Worm (Caenorhabditis elegans) whole organism, L1 larva: ENCODE data around the gene T12A2.21.

ENCODE experiments used
- lin-39 ChIP-seq: fragments of 150-350 bp; optimal IDR thresholded peaks from 2 replicates; lab custom pipeline; 2014; ENCODE audit warnings: missing biosample characterization, missing genetic modification reagents, missing genetic modification characterization
- nhr-28 ChIP-seq: fragments of 150-350 bp; optimal IDR thresholded peaks from 2 replicates; lab custom pipeline; 2014; ENCODE audit warnings: missing biosample characterization, missing genetic modification characterization
- sup-37 ChIP-seq: fragments of 200-800 bp; sonication (Bioruptor generic); optimal IDR thresholded peaks from 2 replicates; lab custom pipeline; 2018; ENCODE audit warnings: mild to moderate bottlenecking, missing genetic modification characterization, missing compliant biosample characterization

DNA sequence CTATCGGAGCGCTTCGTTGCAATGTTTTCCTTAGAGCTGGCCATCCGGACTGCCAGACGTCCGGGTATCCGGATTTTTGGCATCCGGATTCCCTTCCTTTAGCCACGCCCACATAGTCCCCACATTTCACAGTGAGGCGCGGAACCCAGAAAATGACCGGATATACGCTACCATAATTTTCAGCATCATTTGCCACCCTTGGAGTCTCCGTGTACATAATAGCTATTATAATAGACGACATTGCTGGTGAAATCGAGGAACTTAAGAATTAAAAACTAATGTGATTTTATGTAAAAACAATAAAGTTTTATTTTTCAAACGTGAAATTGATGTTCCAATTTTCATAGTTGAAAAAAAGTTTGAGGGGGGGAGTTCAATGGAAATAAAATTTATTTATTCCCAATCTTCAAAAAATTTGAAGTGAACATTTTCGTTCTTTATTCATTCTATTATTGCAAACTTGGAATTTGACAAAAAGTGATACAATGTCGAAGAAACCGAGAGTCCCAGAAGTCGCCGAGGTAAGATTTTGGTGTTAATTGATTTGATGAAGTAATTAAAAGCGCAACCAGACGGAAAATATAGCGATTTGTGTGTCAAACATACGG is 26.2 kb downstream of the T12A2.21 start:
- TF ChIP-seq nhr-28, result no peak
- no peak for TF ChIP-seq sup-37 (GFP tag; lab: Kevin White, UChicago)
- no peak for TF ChIP-seq lin-39 (tag; lab: Kevin White, UChicago)
